Fruit fly (Drosophila melanogaster) whole organism, wandering third instar larva: Measurements from ENCODE around the gene Ac3.
A peak's percentile ranks its signal among the peaks of the same experiment; 100 is the strongest.

Source experiments
- Abd-B ChIP-seq: fragments of >200 bp; optimal IDR thresholded peaks from 2 replicates; lab custom pipeline; 2017; ENCODE audit warnings: missing biosample characterization, missing genetic modification characterization
- CG32264 ChIP-seq: fragments of 200-800 bp; sonication (Bioruptor generic); optimal IDR thresholded peaks from 2 replicates; lab custom pipeline; 2016; ENCODE audit warnings: missing biosample characterization, missing genetic modification characterization
- CG9705 ChIP-seq: fragments of 200-800 bp; sonication (Bioruptor generic); optimal IDR thresholded peaks from 2 replicates; lab custom pipeline; 2018; ENCODE audit warnings: missing biosample characterization, mild to moderate bottlenecking, missing genetic modification characterization
- CrebA ChIP-seq: fragments of 200-800 bp; sonication (Bioruptor generic); optimal IDR thresholded peaks from 2 replicates; lab custom pipeline; 2016; ENCODE audit warnings: missing biosample characterization, mild to moderate bottlenecking, missing genetic modification characterization, borderline replicate concordance
- Dfd ChIP-seq: fragments of >200 bp; optimal IDR thresholded peaks from 2 replicates; lab custom pipeline; 2017; ENCODE audit warnings: missing biosample characterization, missing genetic modification characterization
- Dif ChIP-seq: fragments of 200-275, 200-300 bp; sonication (Bioruptor generic); optimal IDR thresholded peaks from 2 replicates; lab custom pipeline; 2018; ENCODE audit warnings: missing biosample characterization, missing genetic modification characterization; ENCODE audit not compliant: partially characterized antibody
- GATAd ChIP-seq: sonication (Bioruptor generic); optimal IDR thresholded peaks from 2 replicates; lab custom pipeline; 2016; ENCODE audit warnings: missing biosample characterization, missing genetic modification characterization
- Hnf4 ChIP-seq: fragments of 200-800 bp; sonication (Bioruptor generic); optimal IDR thresholded peaks from 2 replicates; lab custom pipeline; 2016; ENCODE audit warnings: missing biosample characterization, mild to moderate bottlenecking, missing genetic modification characterization
- Hr78 ChIP-seq: fragments of >200 bp; optimal IDR thresholded peaks from 2 replicates; lab custom pipeline; 2017; ENCODE audit warnings: missing biosample characterization, missing genetic modification characterization
- Hr83 ChIP-seq: fragments of 200-300 bp; sonication (Bioruptor generic); optimal IDR thresholded peaks from 2 replicates; lab custom pipeline; 2016; ENCODE audit warnings: missing biosample characterization, mild to moderate bottlenecking, missing genetic modification characterization, moderate library complexity; ENCODE audit not compliant: poor library complexity, severe bottlenecking
- Jra ChIP-seq: sonication (Bioruptor generic); optimal IDR thresholded peaks from 2 replicates; lab custom pipeline; 2016; ENCODE audit warnings: missing biosample characterization, missing genetic modification characterization
- Mio ChIP-seq: sonication (Bioruptor generic); optimal IDR thresholded peaks from 2 replicates; lab custom pipeline; 2016; ENCODE audit warnings: missing biosample characterization, missing genetic modification characterization
- Myc ChIP-seq: fragments of >200 bp; optimal IDR thresholded peaks from 2 replicates; lab custom pipeline; 2017
- N ChIP-seq: fragments of >200 bp; optimal IDR thresholded peaks from 2 replicates; lab custom pipeline; 2018; ENCODE audit warnings: missing biosample characterization, missing external identifiers, missing genetic modification characterization
- Rel ChIP-seq, 2 experiments: fragments of 200-800 bp; sonication (Bioruptor generic) in 1 of 2; optimal IDR thresholded peaks; 2 replicates in 1 of 2; 3 replicates in 1 of 2; lab custom pipeline; 2016 to 2019; ENCODE audit warnings: mild to moderate bottlenecking in 2 of 2, missing biosample characterization in 2 of 2, missing genetic modification characterization in 2 of 2, moderate library complexity in 1 of 2
- Sp1 ChIP-seq: fragments of 200-800 bp; sonication (Bioruptor generic); optimal IDR thresholded peaks from 3 replicates; lab custom pipeline; 2019; ENCODE audit warnings: missing biosample characterization, mild to moderate bottlenecking, missing genetic modification characterization, moderate library complexity
- Vsx2 ChIP-seq: fragments of 200-300, 225-300 bp; sonication (Bioruptor generic); optimal IDR thresholded peaks from 2 replicates; lab custom pipeline; 2018; ENCODE audit warnings: missing biosample characterization, missing genetic modification characterization; ENCODE audit not compliant: partially characterized antibody
- br ChIP-seq: fragments of 200-800 bp; sonication (Bioruptor generic); optimal IDR thresholded peaks from 2 replicates; lab custom pipeline; 2016; ENCODE audit warnings: missing biosample characterization, missing genetic modification characterization
- brk ChIP-seq: fragments of 200-800 bp; sonication (Bioruptor generic); optimal IDR thresholded peaks from 2 replicates; lab custom pipeline; 2016; ENCODE audit warnings: missing biosample characterization, mild to moderate bottlenecking, missing genetic modification characterization
- dl ChIP-seq, 2 experiments: fragments of 175-275, 200-275 bp in 1 of 2; fragments of 200-275 bp in 1 of 2; sonication (Bioruptor generic); optimal IDR thresholded peaks; lab custom pipeline; 2018; ENCODE audit warnings: mild to moderate bottlenecking in 2 of 2, missing biosample characterization in 2 of 2, missing genetic modification characterization in 2 of 2, moderate library complexity in 2 of 2; ENCODE audit not compliant: partially characterized antibody in 2 of 2, insufficient read depth in 1 of 2
- foxo ChIP-seq, 2 experiments: fragments of 200-800 bp; sonication (Bioruptor generic); optimal IDR thresholded peaks; 2 replicates in 1 of 2; 3 replicates in 1 of 2; lab custom pipeline; 2016 to 2017; ENCODE audit warnings: missing biosample characterization in 2 of 2, missing genetic modification characterization in 2 of 2
- fru ChIP-seq: fragments of 200-800 bp; sonication (Bioruptor generic); optimal IDR thresholded peaks from 3 replicates; lab custom pipeline; 2016; ENCODE audit warnings: missing biosample characterization, mild to moderate bottlenecking, missing genetic modification characterization
- h ChIP-seq: fragments of 200-800 bp; sonication (Bioruptor generic); optimal IDR thresholded peaks from 3 replicates; lab custom pipeline; 2016; ENCODE audit warnings: missing biosample characterization, mild to moderate bottlenecking, missing genetic modification characterization
- jim ChIP-seq: fragments of 175-275, 200-325 bp; sonication (Bioruptor generic); optimal IDR thresholded peaks from 2 replicates; lab custom pipeline; 2016; ENCODE audit warnings: missing biosample characterization, mild to moderate bottlenecking, missing genetic modification characterization
- lola ChIP-seq: fragments of >200 bp; optimal IDR thresholded peaks from 2 replicates; lab custom pipeline; 2017; ENCODE audit warnings: missing biosample characterization, missing genetic modification characterization
- psq ChIP-seq: fragments of 200-800 bp; sonication (Bioruptor generic); optimal IDR thresholded peaks from 3 replicates; lab custom pipeline; 2017; ENCODE audit warnings: missing biosample characterization, mild to moderate bottlenecking, missing genetic modification characterization, moderate library complexity
- rgr ChIP-seq: fragments of 200-800 bp; sonication (Bioruptor generic); optimal IDR thresholded peaks from 3 replicates; lab custom pipeline; 2016; ENCODE audit warnings: missing biosample characterization, mild to moderate bottlenecking, missing genetic modification characterization
- sage ChIP-seq: fragments of 200-800 bp; sonication (Bioruptor generic); optimal IDR thresholded peaks from 2 replicates; lab custom pipeline; 2016; ENCODE audit warnings: missing biosample characterization, mild to moderate bottlenecking, missing genetic modification characterization
- sv ChIP-seq: fragments of 200-800 bp; sonication (Bioruptor generic); optimal IDR thresholded peaks from 3 replicates; lab custom pipeline; 2016; ENCODE audit warnings: missing biosample characterization, missing genetic modification characterization
- tai ChIP-seq: sonication (Bioruptor generic); optimal IDR thresholded peaks from 2 replicates; lab custom pipeline; 2016; ENCODE audit warnings: missing biosample characterization, missing genetic modification characterization
- usp ChIP-seq: fragments of >200 bp; optimal IDR thresholded peaks from 2 replicates; lab custom pipeline; 2017; ENCODE audit warnings: missing biosample characterization, missing genetic modification characterization
- woc ChIP-seq: sonication (Bioruptor generic); optimal IDR thresholded peaks from 2 replicates; lab custom pipeline; 2016; ENCODE audit warnings: missing biosample characterization, mild to moderate bottlenecking, missing genetic modification characterization

Ac3 gene

DNA sequence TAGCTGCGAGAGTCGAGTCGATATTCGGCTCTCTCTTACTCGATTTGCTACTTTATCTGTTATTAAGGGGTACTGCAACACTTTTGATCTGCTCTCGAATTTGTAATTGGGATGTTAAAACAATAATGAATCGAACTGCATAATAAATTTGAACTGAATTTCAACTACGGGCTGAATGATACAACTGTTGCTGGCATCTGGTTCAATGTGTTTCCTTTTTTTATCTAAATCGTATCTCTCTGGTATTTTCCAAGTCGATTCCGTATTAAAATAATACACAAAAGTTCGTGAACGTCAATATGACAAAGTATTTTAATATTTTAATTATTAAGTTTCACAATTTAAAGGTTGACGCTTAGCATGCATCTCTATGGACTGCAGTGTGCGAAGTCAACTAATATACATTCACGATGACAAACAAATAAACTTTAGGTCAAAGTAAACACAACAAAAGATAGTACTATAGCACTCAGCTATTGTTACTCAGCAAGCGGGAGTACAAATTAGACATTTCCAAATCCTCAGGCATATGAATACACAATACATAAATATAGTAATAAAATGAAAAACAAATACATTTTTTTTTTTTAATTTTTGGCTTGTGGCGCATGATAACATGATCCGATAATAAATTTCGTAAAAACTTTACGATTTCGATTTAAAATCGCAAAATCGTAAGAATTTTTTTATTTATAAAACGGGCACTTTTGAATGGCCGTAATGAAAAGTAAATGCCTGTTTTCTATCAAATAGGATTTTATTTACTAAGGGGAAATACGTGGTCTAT lies 8.5 kb upstream of the Ac3 start, which contains the start of gene CG2201 (continued):
- TF ChIP-seq N (GFP tag; lab: Kevin White, UChicago) (no peak), sage (GFP tag; lab: Kevin White, UChicago) (no peak), Hr78 (GFP tag; lab: Kevin White, UChicago) (no peak), Rel (GFP tag; optimal IDR thresholded peaks at IDR 0.05; lab: Kevin White, UChicago) (no peak), Rel (tag; optimal IDR thresholded peaks at IDR 0.05; lab: Kevin White, UChicago) (no peak), rgr (GFP tag; lab: Kevin White, UChicago) (peak; percentile 43), CG32264 (GFP tag; lab: Kevin White, UChicago) (no peak), Dif (peak; percentile 68), fru (GFP tag; lab: Kevin White, UChicago) (peak; percentile 31), tai (GFP tag; lab: Kevin White, UChicago) (no peak)
- TF ChIP-seq, all 38 proteins: peak for 14

DNA sequence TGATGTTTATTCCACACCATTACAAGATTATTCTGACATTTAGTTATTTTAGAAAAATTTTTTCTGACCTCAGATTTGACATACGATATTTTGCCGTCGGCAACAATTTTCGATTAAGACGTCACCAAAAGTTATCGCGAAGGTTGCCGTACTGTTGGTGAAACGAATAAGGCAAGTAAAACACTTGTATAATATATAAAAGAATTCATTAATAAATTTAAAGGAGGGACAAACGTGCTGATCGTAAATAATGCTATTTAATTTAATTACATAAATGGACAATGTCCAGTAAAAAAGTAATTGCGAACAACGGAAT lies 8.0 kb upstream of the Ac3 start:
- TF ChIP-seq Sp1 (GFP tag; lab: Kevin White, UChicago) (no peak), foxo (GFP tag; optimal IDR thresholded peaks at IDR 0.05; lab: Kevin White, UChicago) (no peak), br (GFP tag; lab: Kevin White, UChicago) (no peak), Abd-B (GFP tag; lab: Kevin White, UChicago) (no peak), Jra (no peak), psq (no peak), dl (GFP tag; optimal IDR thresholded peaks at IDR 0.05; lab: Kevin White, UChicago; ENCODE audit: insufficient read depth in 1 of 2, partially characterized antibody in 2 of 2) (no peak), Hr78 (GFP tag; lab: Kevin White, UChicago) (no peak), GATAd (GFP tag; lab: Kevin White, UChicago) (no peak), sv (GFP tag; lab: Kevin White, UChicago) (no peak), lola (GFP tag; lab: Kevin White, UChicago) (no peak), tai (GFP tag; lab: Kevin White, UChicago) (no peak), Vsx2 (GFP tag; lab: Kevin White, UChicago) (no peak), N (GFP tag; lab: Kevin White, UChicago) (no peak), CrebA (no peak)

DNA sequence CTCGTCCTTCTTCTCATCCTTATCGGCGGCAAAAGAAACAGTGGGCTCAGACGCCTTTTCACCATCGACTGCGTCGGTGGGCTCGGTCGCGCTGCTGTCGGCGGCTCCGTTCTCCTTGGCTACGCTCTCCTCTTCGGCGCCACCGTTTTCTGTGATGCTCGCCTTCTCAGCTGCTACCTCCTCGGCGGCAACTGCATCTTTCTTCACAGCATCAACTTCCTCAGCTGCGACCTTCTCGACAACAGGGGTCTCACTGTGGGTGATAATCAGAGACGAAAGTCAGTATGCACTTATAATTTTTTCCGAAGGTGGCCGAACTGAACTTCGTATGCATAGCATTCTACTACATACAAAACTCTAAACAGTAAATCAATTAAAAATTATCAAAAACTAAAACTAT lies 4.4 kb upstream of the Ac3 start:
- TF ChIP-seq usp (no peak), sv (GFP tag; lab: Kevin White, UChicago) (no peak), dl (GFP tag; optimal IDR thresholded peaks at IDR 0.05; lab: Kevin White, UChicago; ENCODE audit: insufficient read depth in 1 of 2, partially characterized antibody in 2 of 2) (no peak), Sp1 (GFP tag; lab: Kevin White, UChicago) (no peak), jim (no peak), woc (GFP tag; lab: Kevin White, UChicago) (no peak), CrebA (no peak), Abd-B (GFP tag; lab: Kevin White, UChicago) (no peak), br (GFP tag; lab: Kevin White, UChicago) (no peak), brk (no peak), fru (GFP tag; lab: Kevin White, UChicago) (no peak), Myc (no peak), psq (no peak), Dfd (GFP tag; lab: Kevin White, UChicago) (no peak), CG9705 (no peak), CG32264 (GFP tag; lab: Kevin White, UChicago) (no peak), Hr83 (GFP tag; lab: Kevin White, UChicago) (no peak), Hr78 (GFP tag; lab: Kevin White, UChicago) (no peak)

DNA sequence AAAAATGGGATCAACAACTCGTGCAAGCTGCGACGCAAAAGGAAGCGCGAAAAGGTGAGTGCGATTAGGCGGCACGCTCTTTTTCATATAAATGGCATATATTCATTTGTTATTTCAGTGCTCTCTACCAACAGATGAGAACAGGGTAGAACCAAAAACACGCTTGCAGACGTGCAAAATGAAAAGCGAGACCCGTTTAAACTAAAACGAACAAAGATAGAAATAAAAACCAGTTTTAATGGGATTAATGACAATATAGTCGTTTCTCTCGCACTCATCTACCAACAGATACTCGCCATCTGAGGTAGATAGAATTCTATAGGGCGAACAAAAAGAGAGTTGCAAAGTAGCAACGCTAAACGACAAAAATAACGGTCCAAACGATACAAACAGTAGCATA lies 3.9 kb upstream of the Ac3 start:
- no peak for TF ChIP-seq h (GFP tag; lab: Kevin White, UChicago)
- TF ChIP-seq sv (GFP tag; lab: Kevin White, UChicago), result no peak
- no peak for TF ChIP-seq Jra
- TF ChIP-seq Hnf4 (GFP tag; lab: Kevin White, UChicago), result peak; percentile 16
- peak; percentile 3 for TF ChIP-seq Sp1 (GFP tag; lab: Kevin White, UChicago)
- peak; percentile 2 for TF ChIP-seq brk
- no peak for TF ChIP-seq Mio (GFP tag; lab: Kevin White, UChicago)
- TF ChIP-seq Dfd (GFP tag; lab: Kevin White, UChicago), result no peak
- TF ChIP-seq br (GFP tag; lab: Kevin White, UChicago), result no peak
- peak; percentile 46 for TF ChIP-seq Dif
